Worm (Caenorhabditis elegans): ENCODE measurements around the gene grl-27.

grl-27 gene

ce11 chrV:3554869-3555268, 20.8 kb downstream of the grl-27 start, which contains the start of gene grl-29:
TSS of gene grl-29 (minus strand) at chrV:3555236.
- TF ChIP-seq sox-2 (GFP tag; IDR thresholded peaks at IDR 0.05): no peak
- no peak for TF ChIP-seq lin-11 (tag; optimal IDR thresholded peaks at IDR 0.05)
- no peak for TF ChIP-seq ceh-6 (GFP tag; optimal IDR thresholded peaks at IDR 0.05)
- TF ChIP-seq hlh-8 (tag; optimal IDR thresholded peaks at IDR 0.05): no peak
- TF ChIP-seq nfya-1 (tag; optimal IDR thresholded peaks at IDR 0.05): no peak

ce11 chrV:3552740-3553469, 22.8 kb downstream of the grl-27 start, which contains the start of gene T24A6.20:
TSS of gene T24A6.20 (plus strand) at chrV:3553134.
- TF ChIP-seq madf-2 (tag; optimal IDR thresholded peaks at IDR 0.05): no peak
- TF ChIP-seq syd-9 (tag; optimal IDR thresholded peaks at IDR 0.05): no peak
- peak; percentile 86 for TF ChIP-seq elt-2 (tag; optimal IDR thresholded peaks at IDR 0.05)

- no peak for TF ChIP-seq sox-4 (tag; optimal IDR thresholded peaks at IDR 0.05)
- TF ChIP-seq syd-9 (tag; optimal IDR thresholded peaks at IDR 0.05): no peak
- no peak for TF ChIP-seq nhr-232 (tag; optimal IDR thresholded peaks at IDR 0.05)
- no peak for TF ChIP-seq ceh-14 (tag; optimal IDR thresholded peaks at IDR 0.05)
- TF ChIP-seq Y22D7AL.16 (tag; optimal IDR thresholded peaks at IDR 0.05): no peak
- TF ChIP-seq ama-1 (optimal IDR thresholded peaks at IDR 0.05): no peak
- TF ChIP-seq ceh-48 (tag; optimal IDR thresholded peaks at IDR 0.05): no peak
- no peak for TF ChIP-seq K09A11.1 (tag; optimal IDR thresholded peaks at IDR 0.05; ENCODE audit: insufficient read depth)
- TF ChIP-seq ets-4 (tag; optimal IDR thresholded peaks at IDR 0.05): no peak
- no peak for TF ChIP-seq unc-55 (GFP tag; optimal IDR thresholded peaks at IDR 0.05)
- no peak for TF ChIP-seq fax-1 (tag; optimal IDR thresholded peaks at IDR 0.05)
- TF ChIP-seq ceh-31 (tag; optimal IDR thresholded peaks at IDR 0.05): no peak
- TF ChIP-seq hlh-15 (tag; optimal IDR thresholded peaks at IDR 0.05): no peak
- TF ChIP-seq odd-2 (tag; optimal IDR thresholded peaks at IDR 0.05): no peak
Observed at ce11 chrV:3551765-3552164, 23.9 kb downstream of the grl-27 start, which contains the start of gene grl-28. TSS of gene grl-28 (minus strand) at chrV:3551865.

- no peak for TF ChIP-seq nhr-232 (tag; optimal IDR thresholded peaks at IDR 0.05)
- no peak for TF ChIP-seq fkh-10 (GFP tag; optimal IDR thresholded peaks at IDR 0.05)
- TF ChIP-seq tbx-7 (tag; optimal IDR thresholded peaks at IDR 0.05): no peak
- no peak for TF ChIP-seq tbx-2 (tag; optimal IDR thresholded peaks at IDR 0.05)
- TF ChIP-seq pha-4 (tag; optimal IDR thresholded peaks at IDR 0.05): no peak
- no peak for TF ChIP-seq F13H6.1 (tag; optimal IDR thresholded peaks at IDR 0.05)
- TF ChIP-seq lin-11 (tag; optimal IDR thresholded peaks at IDR 0.05): no peak
- TF ChIP-seq ttx-3 (tag; optimal IDR thresholded peaks at IDR 0.05): no peak
- no peak for TF ChIP-seq ceh-48 (tag; optimal IDR thresholded peaks at IDR 0.05)
- no peak for TF ChIP-seq ceh-30 (tag; optimal IDR thresholded peaks at IDR 0.05)
- no peak for TF ChIP-seq che-1 (tag; optimal IDR thresholded peaks at IDR 0.05)
- no peak for TF ChIP-seq hlh-15 (tag; optimal IDR thresholded peaks at IDR 0.05)
- TF ChIP-seq C38D4.7 (GFP tag; optimal IDR thresholded peaks at IDR 0.05): no peak
- no peak for TF ChIP-seq unc-86 (tag; optimal IDR thresholded peaks at IDR 0.05)
- no peak for TF ChIP-seq pros-1 (tag; optimal IDR thresholded peaks at IDR 0.05)
Observed at ce11 chrV:3549553-3549952, 26.1 kb downstream of the grl-27 start, which contains the start of gene sri-21. TSS of gene sri-21 (plus strand) at chrV:3549853.

- TF ChIP-seq ama-1 (optimal IDR thresholded peaks at IDR 0.05): no peak
- TF ChIP-seq npax-4 (tag; optimal IDR thresholded peaks at IDR 0.05): no peak
Observed at ce11 chrV:3548798-3549197, 26.9 kb downstream of the grl-27 start, which contains the start of gene srw-130. TSS of gene srw-130 (minus strand) at chrV:3548898.

Measured in whole organism, late embryonic.